Worm (Caenorhabditis elegans): ENCODE results near the gene M04G7.5.

M04G7.5 gene

ce11 chrIV:427100-427908 lies 27.6 kb upstream of the M04G7.5 start (continued):
- TF ChIP-seq ztf-18 (tag; optimal IDR thresholded peaks at IDR 0.05) = no peak
- no peak for TF ChIP-seq ztf-28 (GFP tag; IDR thresholded peaks at IDR 0.05)
- TF ChIP-seq ztf-25 (GFP tag; IDR thresholded peaks at IDR 0.05) = no peak
- TF ChIP-seq K11D2.4 (GFP tag; IDR thresholded peaks at IDR 0.05) = no peak
- no peak for TF ChIP-seq ZK185.1 (tag; optimal IDR thresholded peaks at IDR 0.05; ENCODE audit: poor library complexity, severe bottlenecking)
- no peak for TF ChIP-seq pha-4 (tag; optimal IDR thresholded peaks at IDR 0.05)
- TF ChIP-seq madf-3 (GFP tag; IDR thresholded peaks at IDR 0.05) = peak; percentile 66; the same call in 1 of the 2 replicates
- TF ChIP-seq hmg-1.2 (GFP tag; IDR thresholded peaks at IDR 0.05) = no peak; the same call in 1 of the 2 replicates
- TF ChIP-seq ceh-58 (GFP tag; IDR thresholded peaks at IDR 0.05) = 0 out of 2 replicates have a peak, but pooled peaks have one; percentile 66
- no peak for TF ChIP-seq attf-3 (GFP tag; conservative IDR thresholded peaks at IDR 0.05)
- no peak for TF ChIP-seq ztf-6 (GFP tag; IDR thresholded peaks at IDR 0.05)
- no peak for TF ChIP-seq die-1 (tag; optimal IDR thresholded peaks at IDR 0.05)
- TF ChIP-seq rcor-1 (GFP tag; IDR thresholded peaks at IDR 0.05) = peak; percentile 68
- no peak for TF ChIP-seq ets-4 (GFP tag; optimal IDR thresholded peaks at IDR 0.05)
- TF ChIP-seq ceh-40 (GFP tag; IDR thresholded peaks at IDR 0.05) = no peak
- TF ChIP-seq snpc-4 (GFP tag; optimal IDR thresholded peaks at IDR 0.05) = peak; percentile 71
- TF ChIP-seq snpc-4 (tag; optimal IDR thresholded peaks at IDR 0.05) = peak in 3 of 4 experiments; percentile 80 to 95 (median 92)
- peak; percentile 77 for TF ChIP-seq hrde-1 (tag; optimal IDR thresholded peaks at IDR 0.05; ENCODE audit: borderline replicate concordance)
- no peak for TF ChIP-seq aptf-2 (GFP tag; conservative IDR thresholded peaks at IDR 0.05)
- no peak for TF ChIP-seq let-607 (tag; optimal IDR thresholded peaks at IDR 0.05)
- TF ChIP-seq aptf-3 (GFP tag; IDR thresholded peaks at IDR 0.05) = no peak
- TF ChIP-seq F49E8.2 (tag; optimal IDR thresholded peaks at IDR 0.05; ENCODE audit: insufficient read depth) = peak; percentile 88
- no peak for TF ChIP-seq K12H6.12 (tag; optimal IDR thresholded peaks at IDR 0.05)
- no peak for TF ChIP-seq let-526 (GFP tag; IDR thresholded peaks at IDR 0.05)
- peak; percentile 57; the same call in 1 of the 2 replicates for TF ChIP-seq egl-44 (GFP tag; IDR thresholded peaks at IDR 0.05)
- TF ChIP-seq atf-7 (tag; optimal IDR thresholded peaks at IDR 0.05) = peak; percentile 17
- TF ChIP-seq unc-62 (GFP tag; optimal IDR thresholded peaks at IDR 0.05) = no peak
- TF ChIP-seq B0336.3 (GFP tag; IDR thresholded peaks at IDR 0.05) = no peak
- TF ChIP-seq nhr-179 (tag; optimal IDR thresholded peaks at IDR 0.05) = no peak
- no peak; the same call in 1 of the 2 replicates for TF ChIP-seq F33H1.4 (GFP tag; IDR thresholded peaks at IDR 0.05)
- peak; percentile 9; the same call in 1 of the 2 replicates for TF ChIP-seq pbrm-1 (GFP tag; IDR thresholded peaks at IDR 0.05)
- no peak for TF ChIP-seq lir-1 (GFP tag; conservative IDR thresholded peaks at IDR 0.05)
- TF ChIP-seq bed-2 (GFP tag; IDR thresholded peaks at IDR 0.05) = no peak
- no peak for TF ChIP-seq ceh-79 (tag; optimal IDR thresholded peaks at IDR 0.05)
- no peak for TF ChIP-seq ztf-22 (GFP tag; optimal IDR thresholded peaks at IDR 0.05)
- TF ChIP-seq egl-18 (GFP tag; IDR thresholded peaks at IDR 0.05) = no peak
- no peak for TF ChIP-seq Y53F4B.3 (GFP tag; IDR thresholded peaks at IDR 0.05)
- TF ChIP-seq nhr-120 (GFP tag; IDR thresholded peaks at IDR 0.05) = no peak
- TF ChIP-seq madf-8 (GFP tag; conservative IDR thresholded peaks at IDR 0.05) = no peak
- peak in 1 of 2 experiments; percentile 16 for TF ChIP-seq rec-8 (tag; optimal IDR thresholded peaks at IDR 0.05)
- no peak for TF ChIP-seq ccch-3 (GFP tag; optimal IDR thresholded peaks at IDR 0.05)
- TF ChIP-seq B0035.1 (tag; optimal IDR thresholded peaks at IDR 0.05) = no peak
- no peak for TF ChIP-seq lsy-27 (tag; optimal IDR thresholded peaks at IDR 0.05; ENCODE audit: borderline replicate concordance, insufficient read depth)
- 0 out of 2 replicates have a peak, but pooled peaks have one; percentile 53 for TF ChIP-seq attf-6 (GFP tag; IDR thresholded peaks at IDR 0.05)
- TF ChIP-seq madf-10 (tag; optimal IDR thresholded peaks at IDR 0.05) = no peak
- TF ChIP-seq Y56A3A.18 (GFP tag; IDR thresholded peaks at IDR 0.05) = no peak
